Fruit fly (Drosophila melanogaster): Measurements from ENCODE around the gene grk.

The grk gene

DNA sequence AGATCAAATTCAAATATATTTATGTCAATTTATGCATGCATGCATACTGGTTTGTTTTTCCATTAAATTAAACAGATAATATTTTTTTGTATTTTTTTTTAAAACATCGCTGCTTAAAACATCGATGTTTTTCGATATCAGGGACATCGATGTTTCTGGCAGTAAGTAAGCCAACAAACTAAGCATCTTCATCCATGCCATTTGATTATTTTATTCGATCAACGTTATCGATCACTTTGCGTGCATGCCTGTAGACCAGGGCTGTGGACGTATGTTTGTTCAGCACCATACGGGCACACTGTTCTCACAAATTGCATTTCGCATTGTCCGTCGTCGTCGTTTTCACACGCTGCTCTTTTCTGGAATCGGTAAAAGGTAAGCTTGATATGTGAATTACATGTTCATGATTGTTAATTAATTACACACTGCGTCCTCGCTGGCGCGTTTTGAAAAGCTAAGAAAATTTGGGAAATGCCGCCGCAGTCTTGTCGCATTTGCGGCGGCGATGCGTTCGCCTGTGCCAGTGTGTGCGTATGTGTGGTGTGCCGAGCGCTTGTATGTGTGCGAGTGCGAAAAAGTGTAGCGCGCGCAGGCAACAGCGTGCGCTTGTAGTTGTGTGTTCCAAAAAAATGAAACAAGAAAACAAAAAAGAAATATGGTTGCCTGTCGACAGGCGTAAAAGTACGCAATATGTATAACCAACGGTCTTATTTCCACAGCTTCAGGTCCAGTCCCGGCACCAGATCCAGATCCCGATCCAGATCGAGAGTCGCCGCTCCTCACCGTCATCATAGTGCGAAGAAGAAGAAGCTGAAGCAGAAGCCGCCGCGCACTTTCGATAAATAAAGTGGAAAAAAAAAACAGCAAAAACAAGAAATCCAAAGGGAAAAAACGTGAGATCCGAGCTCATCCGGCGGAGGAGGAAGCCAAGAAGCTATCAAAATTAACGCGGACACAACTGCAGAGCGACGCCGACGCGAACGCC is 29.8 kb downstream of the grk start, which contains the start of gene emb (continued):
- TF ChIP-seq hkb (optimal IDR thresholded peaks at IDR 0.05): no peak
- TF ChIP-seq hkb (GFP tag; IDR thresholded peaks at IDR 0.05): no peak
- TF ChIP-seq CG16863 (GFP tag; optimal IDR thresholded peaks at IDR 0.05): peak; percentile 1
- peak; percentile 62 for TF ChIP-seq mam (GFP tag; optimal IDR thresholded peaks at IDR 0.05)
- TF ChIP-seq Side (GFP tag; optimal IDR thresholded peaks at IDR 0.05): no peak
- peak; percentile 36 to 50 for TF ChIP-seq dpn (GFP tag; optimal IDR thresholded peaks at IDR 0.05)
- no peak for TF ChIP-seq NK7.1 (GFP tag; optimal IDR thresholded peaks at IDR 0.05)
- no peak for TF ChIP-seq CG11093 (GFP tag; IDR thresholded peaks at IDR 0.05)
- no peak for TF ChIP-seq odd (GFP tag; optimal IDR thresholded peaks at IDR 0.05)
- peak; percentile 57; the same call in 1 of the 3 replicates for TF ChIP-seq jigr1 (GFP tag; IDR thresholded peaks at IDR 0.05)
- peak; percentile 93 for TF ChIP-seq CG13287 (GFP tag; IDR thresholded peaks at IDR 0.05; ENCODE audit: partially characterized antibody)
- TF ChIP-seq zfh1 (GFP tag; IDR thresholded peaks at IDR 0.05): peak; percentile 36; the same call in 1 of the 3 replicates
- TF ChIP-seq Camta (GFP tag; optimal IDR thresholded peaks at IDR 0.05): no peak
- peak; percentile 31; the same call in 1 of the 2 replicates for TF ChIP-seq CG10366 (GFP tag; IDR thresholded peaks at IDR 0.05)
- TF ChIP-seq CG16813 (GFP tag; IDR thresholded peaks at IDR 0.05; ENCODE audit: partially characterized antibody): peak; percentile 97
- TF ChIP-seq CG9876 (GFP tag; optimal IDR thresholded peaks at IDR 0.05): peak; percentile 25
- peak; percentile 93 for TF ChIP-seq sna (GFP tag; IDR thresholded peaks at IDR 0.05; ENCODE audit: partially characterized antibody)
- no peak for TF ChIP-seq br (optimal IDR thresholded peaks at IDR 0.05)
- TF ChIP-seq BEAF-32 (GFP tag; optimal IDR thresholded peaks at IDR 0.05): peak; percentile 91
- peak; percentile 74 for TF ChIP-seq CG10267 (tag; optimal IDR thresholded peaks at IDR 0.05)
- peak; percentile 47 for TF ChIP-seq CG30403 (GFP tag; optimal IDR thresholded peaks at IDR 0.05)
- no peak for TF ChIP-seq D (optimal IDR thresholded peaks at IDR 0.05)
- no peak for TF ChIP-seq D (GFP tag; optimal IDR thresholded peaks at IDR 0.05)
- TF ChIP-seq CG12155 (GFP tag; optimal IDR thresholded peaks at IDR 0.05): peak; percentile 28
- peak; percentile 57; the same call in 1 of the 2 replicates for TF ChIP-seq sob (GFP tag; IDR thresholded peaks at IDR 0.05)
- no peak for TF ChIP-seq Hmx (GFP tag; optimal IDR thresholded peaks at IDR 0.05)
- no peak for TF ChIP-seq CG2875 (GFP tag; optimal IDR thresholded peaks at IDR 0.05)
- TF ChIP-seq CG10654 (GFP tag; optimal IDR thresholded peaks at IDR 0.05): peak; percentile 7
- TF ChIP-seq CG1233 (GFP tag; optimal IDR thresholded peaks at IDR 0.05): peak; percentile 40
- no peak for TF ChIP-seq CG7556 (GFP tag; optimal IDR thresholded peaks at IDR 0.05)
- no peak for TF ChIP-seq pros (GFP tag; optimal IDR thresholded peaks at IDR 0.05)
- peak; percentile 96 for TF ChIP-seq bbx (GFP tag; IDR thresholded peaks at IDR 0.05; ENCODE audit: partially characterized antibody)
- TF ChIP-seq CrebB (tag; optimal IDR thresholded peaks at IDR 0.05): peak; percentile 33
- TF ChIP-seq tio (GFP tag; optimal IDR thresholded peaks at IDR 0.05): no peak
- peak; percentile 46 for TF ChIP-seq shn (GFP tag; optimal IDR thresholded peaks at IDR 0.05)
- TF ChIP-seq Adf1 (GFP tag; IDR thresholded peaks at IDR 0.05): peak; percentile 42; the same call in 1 of the 2 replicates
- no peak for TF ChIP-seq CG10543 (GFP tag; optimal IDR thresholded peaks at IDR 0.05)
- TF ChIP-seq Sox100B (GFP tag; optimal IDR thresholded peaks at IDR 0.05): no peak
- TF ChIP-seq CG4360 (GFP tag; IDR thresholded peaks at IDR 0.05): no peak
- peak; percentile 99 for TF ChIP-seq mld (GFP tag; IDR thresholded peaks at IDR 0.05; ENCODE audit: partially characterized antibody)
- peak; percentile 52 for TF ChIP-seq Dad (GFP tag; optimal IDR thresholded peaks at IDR 0.05)
- peak; percentile 11 for TF ChIP-seq CG3838 (GFP tag; optimal IDR thresholded peaks at IDR 0.05)
- no peak for TF ChIP-seq bigmax (GFP tag; optimal IDR thresholded peaks at IDR 0.05)
- peak; percentile 41 for TF ChIP-seq CG18476 (GFP tag; optimal IDR thresholded peaks at IDR 0.05)
- no peak for TF ChIP-seq sr (GFP tag; IDR thresholded peaks at IDR 0.05)
- TF ChIP-seq Pdp1 (GFP tag; optimal IDR thresholded peaks at IDR 0.05): peak in 1 of 2 experiments; percentile 17
- TF ChIP-seq Sin3A (optimal IDR thresholded peaks at IDR 0.05): peak; percentile 82
- TF ChIP-seq CG13624 (GFP tag; optimal IDR thresholded peaks at IDR 0.05): peak; percentile 42
- TF ChIP-seq CG3726 (GFP tag; IDR thresholded peaks at IDR 0.05): no peak

Measured in whole organism, embryonic.